Fruit fly (Drosophila melanogaster): ENCODE measurements around the gene cysu.

The cysu gene

dm6 chr3R:17433117-17433516, 7.5 kb downstream of the cysu start:
- TF ChIP-seq CG11902 (GFP tag; optimal IDR thresholded peaks at IDR 0.05) = no peak
- TF ChIP-seq CG10631 (GFP tag; optimal IDR thresholded peaks at IDR 0.05) = no peak
- no peak for TF ChIP-seq CG6854 (GFP tag; optimal IDR thresholded peaks at IDR 0.05)
- TF ChIP-seq CG8319 (GFP tag; optimal IDR thresholded peaks at IDR 0.05) = no peak
- peak in 1 of 2 experiments; percentile 93 for TF ChIP-seq ss (GFP tag; optimal IDR thresholded peaks at IDR 0.05)
- TF ChIP-seq dsx (GFP tag; optimal IDR thresholded peaks at IDR 0.05; ENCODE audit: poor library complexity, severe bottlenecking) = no peak
- no peak for TF ChIP-seq Sox102F (GFP tag; optimal IDR thresholded peaks at IDR 0.05)
- TF ChIP-seq salr (GFP tag; optimal IDR thresholded peaks at IDR 0.05) = no peak

dm6 chr3R:17434330-17434729, 8.8 kb downstream of the cysu start, which contains the start of gene CG44090:
CG44090 (minus strand) TSS chr3R:17434430.
- no peak for TF ChIP-seq CG10631 (GFP tag; optimal IDR thresholded peaks at IDR 0.05)
- no peak for TF ChIP-seq Eip78C (GFP tag)
- no peak for TF ChIP-seq Smox (GFP tag; optimal IDR thresholded peaks at IDR 0.05)
- TF ChIP-seq Lpt (GFP tag; optimal IDR thresholded peaks at IDR 0.05) = no peak
- TF ChIP-seq CG9139 (GFP tag; optimal IDR thresholded peaks at IDR 0.05) = no peak
- TF ChIP-seq Sox102F (GFP tag; optimal IDR thresholded peaks at IDR 0.05) = no peak
- TF ChIP-seq Hr4 (GFP tag; optimal IDR thresholded peaks at IDR 0.05) = no peak
- no peak for TF ChIP-seq salr (GFP tag; optimal IDR thresholded peaks at IDR 0.05)
- no peak for TF ChIP-seq svp (GFP tag)
- no peak for TF ChIP-seq Gug (GFP tag; IDR thresholded peaks at IDR 0.05)
- no peak for TF ChIP-seq topi (GFP tag; optimal IDR thresholded peaks at IDR 0.05)
- no peak for TF ChIP-seq CG34406 (GFP tag; optimal IDR thresholded peaks at IDR 0.05)
- TF ChIP-seq Sox15 (GFP tag; optimal IDR thresholded peaks at IDR 0.05) = no peak

dm6 chr3R:17440628-17441027, 15.1 kb downstream of the cysu start, which contains the start of gene CG14331:
CG14331 (minus strand) TSS chr3R:17440728.
- TF ChIP-seq Sox102F (GFP tag; optimal IDR thresholded peaks at IDR 0.05) = no peak
- no peak for TF ChIP-seq Met (GFP tag; optimal IDR thresholded peaks at IDR 0.05)
- TF ChIP-seq lz (GFP tag; optimal IDR thresholded peaks at IDR 0.05) = no peak
- TF ChIP-seq CG10631 (GFP tag; optimal IDR thresholded peaks at IDR 0.05) = no peak
- no peak for TF ChIP-seq dac (GFP tag; optimal IDR thresholded peaks at IDR 0.05)
- no peak for TF ChIP-seq CG6808 (GFP tag; optimal IDR thresholded peaks at IDR 0.05)
- no peak for TF ChIP-seq acj6 (GFP tag; optimal IDR thresholded peaks at IDR 0.05)
- TF ChIP-seq CG10669 (GFP tag; optimal IDR thresholded peaks at IDR 0.05) = no peak
- TF ChIP-seq CG8119 (GFP tag; IDR thresholded peaks at IDR 0.05) = no peak
- TF ChIP-seq CG3032 (tag; optimal IDR thresholded peaks at IDR 0.05) = no peak
- TF ChIP-seq CG6792 (GFP tag; optimal IDR thresholded peaks at IDR 0.05) = no peak
- no peak for TF ChIP-seq CG8632 (GFP tag; optimal IDR thresholded peaks at IDR 0.05)
- TF ChIP-seq CG6854 (GFP tag; optimal IDR thresholded peaks at IDR 0.05) = no peak
- no peak for TF ChIP-seq vri (GFP tag; optimal IDR thresholded peaks at IDR 0.05)
- TF ChIP-seq dsx (GFP tag; optimal IDR thresholded peaks at IDR 0.05; ENCODE audit: poor library complexity, severe bottlenecking) = no peak
- no peak for TF ChIP-seq CG6276 (GFP tag; optimal IDR thresholded peaks at IDR 0.05)
- TF ChIP-seq CG7368 (GFP tag; optimal IDR thresholded peaks at IDR 0.05) = no peak
- no peak for TF ChIP-seq Blimp-1 (GFP tag; optimal IDR thresholded peaks at IDR 0.05)
- no peak for TF ChIP-seq CG32006 (GFP tag; optimal IDR thresholded peaks at IDR 0.05)
- no peak for TF ChIP-seq CG4318 (GFP tag; optimal IDR thresholded peaks at IDR 0.05)

- TF ChIP-seq CG3032 (tag; optimal IDR thresholded peaks at IDR 0.05) (no peak), CG6163 (GFP tag; IDR thresholded peaks at IDR 0.05) (no peak), topi (GFP tag; optimal IDR thresholded peaks at IDR 0.05) (no peak), fd59A (GFP tag; optimal IDR thresholded peaks at IDR 0.05) (no peak), dac (GFP tag; optimal IDR thresholded peaks at IDR 0.05) (no peak), Sox15 (GFP tag; optimal IDR thresholded peaks at IDR 0.05) (no peak), CG8632 (GFP tag; optimal IDR thresholded peaks at IDR 0.05) (no peak), CG8319 (GFP tag; optimal IDR thresholded peaks at IDR 0.05) (no peak), achi (GFP tag; optimal IDR thresholded peaks at IDR 0.05) (no peak), Gug (GFP tag; IDR thresholded peaks at IDR 0.05) (no peak), cyc (GFP tag; optimal IDR thresholded peaks at IDR 0.05) (no peak), CG10669 (GFP tag; optimal IDR thresholded peaks at IDR 0.05) (no peak), salr (GFP tag; optimal IDR thresholded peaks at IDR 0.05) (no peak), Hr4 (GFP tag; optimal IDR thresholded peaks at IDR 0.05) (no peak)
Observed at dm6 chr3R:17447615-17448014, 22.0 kb downstream of the cysu start.

Measured in whole organism, prepupa.